Fruit fly (Drosophila melanogaster) whole organism, embryonic: Measurements from ENCODE around the gene Cpr30B.

Source experiments
- Adf1 ChIP-seq: fragments of 200-800 bp; sonication (Bioruptor generic); IDR thresholded peaks from 2 replicates; pipeline ENCODE4 v1.3.6; 2022; ENCODE audit warnings: missing biosample characterization, missing genetic modification characterization
- Atf6 ChIP-seq: fragments of 200-800 bp; sonication (Bioruptor generic); IDR thresholded peaks from 2 replicates; pipeline ENCODE4 v1.3.6; 2022; ENCODE audit warnings: missing biosample characterization, missing genetic modification characterization
- CG1024 ChIP-seq: fragments of 200-800 bp; sonication (Bioruptor generic); IDR thresholded peaks from 2 replicates; pipeline ENCODE4 v1.3.6; 2022; ENCODE audit warnings: missing biosample characterization, missing genetic modification characterization
- CG10274 ChIP-seq: fragments of 200-800 bp; sonication (Bioruptor generic); optimal IDR thresholded peaks from 3 replicates; lab custom pipeline; 2017; ENCODE audit warnings: missing biosample characterization, mild to moderate bottlenecking, missing genetic modification characterization
- CG10462 ChIP-seq: fragments of 200-800 bp; sonication (Bioruptor generic); optimal IDR thresholded peaks from 2 replicates; lab custom pipeline; 2016; ENCODE audit warnings: missing biosample characterization, missing genetic modification characterization
- CG11398 ChIP-seq: fragments of 200-800 bp; sonication (Bioruptor generic); optimal IDR thresholded peaks from 2 replicates; lab custom pipeline; 2016; ENCODE audit warnings: missing biosample characterization, missing genetic modification characterization
- CG11696 ChIP-seq: fragments of 200-800 bp; sonication (Bioruptor generic); IDR thresholded peaks from 2 replicates; pipeline ENCODE4 v1.3.6; 2022; ENCODE audit warnings: missing biosample characterization, missing genetic modification characterization
- CG12071 ChIP-seq: fragments of 200-800 bp; sonication (Bioruptor generic); optimal IDR thresholded peaks from 3 replicates; lab custom pipeline; 2018; ENCODE audit warnings: missing biosample characterization, mild to moderate bottlenecking, missing genetic modification characterization
- CG1233 ChIP-seq: fragments of 200-800 bp; sonication (Bioruptor generic); optimal IDR thresholded peaks from 4 replicates; lab custom pipeline; 2018; ENCODE audit warnings: missing biosample characterization, mild to moderate bottlenecking, missing genetic modification characterization
- CG12391 ChIP-seq: fragments of 200-800 bp; sonication (Bioruptor generic); optimal IDR thresholded peaks from 3 replicates; lab custom pipeline; 2018; ENCODE audit warnings: missing biosample characterization, mild to moderate bottlenecking, missing genetic modification characterization, moderate library complexity
- CG13287 ChIP-seq: fragments of 200-800 bp; sonication (Bioruptor generic); IDR thresholded peaks from 2 replicates; pipeline ENCODE4 v1.3.6; 2022; ENCODE audit warnings: missing biosample characterization, missing genetic modification characterization; ENCODE audit not compliant: partially characterized antibody
- CG17612 ChIP-seq: fragments of 200-800 bp; sonication (Bioruptor generic); IDR thresholded peaks from 2 replicates; pipeline ENCODE4 v1.3.6; 2022; ENCODE audit warnings: missing biosample characterization, missing genetic modification characterization
- CG17802 ChIP-seq: fragments of 200-800 bp; sonication (Bioruptor generic); optimal IDR thresholded peaks from 2 replicates; lab custom pipeline; 2018; ENCODE audit warnings: missing biosample characterization, mild to moderate bottlenecking, missing genetic modification characterization, moderate library complexity
- CG2116 ChIP-seq: fragments of 200-800 bp; sonication (Bioruptor generic); optimal IDR thresholded peaks from 3 replicates; lab custom pipeline; 2018; ENCODE audit warnings: missing biosample characterization, mild to moderate bottlenecking, missing genetic modification characterization
- CG30020 ChIP-seq: fragments of 200-800 bp; optimal IDR thresholded peaks from 2 replicates; lab custom pipeline; 2019; ENCODE audit warnings: missing biosample characterization, mild to moderate bottlenecking, missing genetic modification characterization, moderate library complexity
- CG30431 ChIP-seq: fragments of 200-800 bp; sonication (Bioruptor generic); optimal IDR thresholded peaks from 2 replicates; lab custom pipeline; 2017; ENCODE audit warnings: missing biosample characterization, missing genetic modification characterization
- CG3847 ChIP-seq: fragments of 200-800 bp; sonication (Bioruptor generic); IDR thresholded peaks from 2 replicates; pipeline ENCODE4 v1.3.6; 2022; ENCODE audit warnings: missing biosample characterization, missing genetic modification characterization
- CG7372 ChIP-seq: fragments of 200-800 bp; sonication (Bioruptor generic); IDR thresholded peaks from 2 replicates; pipeline ENCODE4 v1.3.6; 2022; ENCODE audit warnings: missing biosample characterization, missing genetic modification characterization
- CG8290 ChIP-seq, 3 experiments: fragments of 200-800 bp; sonication (Bioruptor generic); optimal IDR thresholded peaks; 2 replicates each; lab custom pipeline; 2016 to 2019; ENCODE audit warnings: missing biosample characterization in 3 of 3, missing genetic modification characterization in 3 of 3, mild to moderate bottlenecking in 2 of 3, moderate library complexity in 1 of 3
- CG8944 ChIP-seq: fragments of 200-800 bp; sonication (Bioruptor generic); optimal IDR thresholded peaks from 3 replicates; lab custom pipeline; 2016; ENCODE audit warnings: missing biosample characterization, missing genetic modification characterization
- Ets97D ChIP-seq: fragments of 200-800 bp; sonication (Bioruptor generic); optimal IDR thresholded peaks from 3 replicates; lab custom pipeline; 2016; ENCODE audit warnings: missing biosample characterization, missing genetic modification characterization
- Fer3 ChIP-seq: fragments of 200-800 bp; sonication (Bioruptor generic); optimal IDR thresholded peaks from 2 replicates; lab custom pipeline; 2018; ENCODE audit warnings: missing biosample characterization, mild to moderate bottlenecking, missing genetic modification characterization, moderate library complexity
- HmgZ ChIP-seq: fragments of 200-800 bp; sonication (Bioruptor generic); optimal IDR thresholded peaks from 2 replicates; lab custom pipeline; 2018; ENCODE audit warnings: missing biosample characterization, mild to moderate bottlenecking, missing genetic modification characterization
- NC2α ChIP-seq: fragments of 200-800 bp; sonication (Bioruptor generic); optimal IDR thresholded peaks from 2 replicates; lab custom pipeline; 2016; ENCODE audit warnings: missing biosample characterization, missing genetic modification characterization
- Usf ChIP-seq: fragments of 200-800 bp; sonication (Bioruptor generic); optimal IDR thresholded peaks from 2 replicates; lab custom pipeline; 2017; ENCODE audit warnings: missing genotype, missing biosample characterization, missing genetic modification characterization
- ara ChIP-seq: fragments of 200-800 bp; sonication (Bioruptor generic); IDR thresholded peaks from 2 replicates; pipeline ENCODE4 v1.3.6; 2022; ENCODE audit warnings: missing biosample characterization, missing genetic modification characterization
- az2 ChIP-seq: fragments of 200-800 bp; sonication (Bioruptor generic); optimal IDR thresholded peaks from 3 replicates; lab custom pipeline; 2016; ENCODE audit warnings: missing biosample characterization, missing genetic modification characterization
- br ChIP-seq: fragments of >200 bp; optimal IDR thresholded peaks from 2 replicates; lab custom pipeline; 2017
- cato ChIP-seq: fragments of 200-800 bp; sonication (Bioruptor generic); optimal IDR thresholded peaks from 2 replicates; lab custom pipeline; 2016; ENCODE audit warnings: missing biosample characterization, missing genetic modification characterization, borderline replicate concordance
- caup ChIP-seq: fragments of 200-800 bp; sonication (Bioruptor generic); optimal IDR thresholded peaks from 3 replicates; lab custom pipeline; 2017; ENCODE audit warnings: missing biosample characterization, mild to moderate bottlenecking, missing genetic modification characterization, moderate library complexity; ENCODE audit not compliant: severe bottlenecking
- cg ChIP-seq: fragments of 200-800 bp; sonication (Bioruptor generic); optimal IDR thresholded peaks from 3 replicates; lab custom pipeline; 2019; ENCODE audit warnings: missing biosample characterization, mild to moderate bottlenecking, missing genetic modification characterization, moderate library complexity
- chif ChIP-seq, 2 experiments: fragments of 200-800 bp; sonication (Bioruptor generic); optimal IDR thresholded peaks; 3 replicates each; lab custom pipeline; 2016; ENCODE audit warnings: missing biosample characterization in 2 of 2, missing genetic modification characterization in 2 of 2
- chn ChIP-seq: fragments of 200-800 bp; sonication (Bioruptor generic); optimal IDR thresholded peaks from 2 replicates; lab custom pipeline; 2016; ENCODE audit warnings: missing biosample characterization, missing genetic modification characterization
- croc ChIP-seq: fragments of 200-800 bp; sonication (Bioruptor generic); conservative IDR thresholded peaks from 3 replicates; pipeline ENCODE4 v1.3.6; 2022; ENCODE audit warnings: missing biosample characterization, missing genetic modification characterization
- dmrt99B ChIP-seq: fragments of 200-800 bp; sonication (Bioruptor generic); optimal IDR thresholded peaks from 2 replicates; lab custom pipeline; 2018; ENCODE audit warnings: missing biosample characterization, mild to moderate bottlenecking, missing genetic modification characterization, moderate library complexity
- dysf ChIP-seq: fragments of 200-800 bp; sonication (Bioruptor generic); IDR thresholded peaks from 3 replicates; pipeline ENCODE4 v1.3.6; 2022; ENCODE audit warnings: missing biosample characterization, missing genetic modification characterization
- exex ChIP-seq: fragments of 200-800 bp; sonication (Bioruptor generic); optimal IDR thresholded peaks from 4 replicates; lab custom pipeline; 2018; ENCODE audit warnings: missing biosample characterization, mild to moderate bottlenecking, missing genetic modification characterization, moderate library complexity
- ftz-f1 ChIP-seq: fragments of 200-800 bp; sonication (Bioruptor generic); optimal IDR thresholded peaks from 2 replicates; lab custom pipeline; 2016; ENCODE audit warnings: missing biosample characterization, missing genetic modification characterization
- jigr1 ChIP-seq: fragments of 200-800 bp; sonication (Bioruptor generic); IDR thresholded peaks from 3 replicates; pipeline ENCODE4 v1.3.6; 2022; ENCODE audit warnings: missing biosample characterization, missing genetic modification characterization
- lab ChIP-seq: fragments of 200-800 bp; sonication (Bioruptor generic); optimal IDR thresholded peaks from 3 replicates; lab custom pipeline; 2017; ENCODE audit warnings: missing biosample characterization, missing genetic modification characterization, mild to moderate bottlenecking, moderate library complexity, missing genetic modification reagents
- nau ChIP-seq: fragments of 200-800 bp; sonication (Bioruptor generic); optimal IDR thresholded peaks from 3 replicates; lab custom pipeline; 2017; ENCODE audit warnings: missing biosample characterization, mild to moderate bottlenecking, missing genetic modification characterization, missing genetic modification reagents
- ro ChIP-seq: fragments of 200-800 bp; sonication (Bioruptor generic); IDR thresholded peaks from 2 replicates; pipeline ENCODE4 v1.3.6; 2022; ENCODE audit warnings: missing biosample characterization, missing genetic modification characterization
- schlank ChIP-seq: fragments of 200-800 bp; sonication (Bioruptor generic); optimal IDR thresholded peaks from 2 replicates; lab custom pipeline; 2018; ENCODE audit warnings: missing biosample characterization, mild to moderate bottlenecking, missing genetic modification characterization
- seq ChIP-seq: fragments of 200-800 bp; sonication (Bioruptor generic); IDR thresholded peaks from 2 replicates; pipeline ENCODE4 v1.3.6; 2022; ENCODE audit warnings: missing biosample characterization, missing genetic modification characterization
- ssp ChIP-seq: fragments of 200-800 bp; sonication (Bioruptor generic); IDR thresholded peaks from 2 replicates; pipeline ENCODE4 v1.3.6; 2022; ENCODE audit warnings: missing biosample characterization, missing genetic modification characterization
- stc ChIP-seq: fragments of 200-800 bp; sonication (Bioruptor generic); IDR thresholded peaks from 2 replicates; pipeline ENCODE4 v1.3.6; 2022; ENCODE audit warnings: missing biosample characterization, missing genetic modification characterization
- tap ChIP-seq: fragments of 200-800 bp; optimal IDR thresholded peaks from 3 replicates; lab custom pipeline; 2019; ENCODE audit warnings: missing biosample characterization, mild to moderate bottlenecking, missing genetic modification characterization, moderate library complexity
- usp ChIP-seq: fragments of >200 bp; optimal IDR thresholded peaks from 2 replicates; lab custom pipeline; 2017; ENCODE audit warnings: missing biosample characterization, missing genetic modification characterization
- vfl ChIP-seq: fragments of 200-800 bp; sonication (Bioruptor generic); optimal IDR thresholded peaks from 2 replicates; lab custom pipeline; 2016; ENCODE audit warnings: missing biosample characterization, missing genetic modification characterization
- wek ChIP-seq: fragments of 200-800 bp; sonication (Bioruptor generic); optimal IDR thresholded peaks from 3 replicates; lab custom pipeline; 2018; ENCODE audit warnings: missing biosample characterization, mild to moderate bottlenecking, missing genetic modification characterization, moderate library complexity

Cpr30B gene

dm6 chr2L:9502786-9503443 is 39.8 kb upstream of the Cpr30B start (continued):
- TF ChIP-seq CG1024 (GFP tag; lab: Robert Waterston, UW) (peak; percentile 71), CG7372 (GFP tag; lab: Robert Waterston, UW) (peak; percentile 70), Fer3 (peak; percentile 59), CG3847 (GFP tag; lab: Robert Waterston, UW) (peak; percentile 61; the same call in 1 of the 2 replicates), dysf (GFP tag; lab: Robert Waterston, UW) (peak; percentile 89; the same call in 2 of the 3 replicates), caup (GFP tag; lab: Kevin White, UChicago) (peak; percentile 35), CG17802 (tag; lab: Kevin White, UChicago) (no peak), CG12071 (GFP tag; lab: Kevin White, UChicago) (no peak), jigr1 (GFP tag; lab: Robert Waterston, UW) (peak; percentile 30; the same call in 1 of the 3 replicates), nau (GFP tag; lab: Kevin White, UChicago) (no peak), CG1233 (GFP tag; lab: Kevin White, UChicago) (peak; percentile 22), CG10462 (peak; percentile 49), CG2116 (GFP tag; lab: Kevin White, UChicago) (peak; percentile 10), ro (GFP tag; lab: Robert Waterston, UW) (0 out of 2 replicates have a peak, but pooled peaks have one; percentile 23), CG10274 (GFP tag; lab: Kevin White, UChicago) (peak; percentile 26), CG30020 (tag; lab: Kevin White, UChicago) (no peak), exex (tag; lab: Kevin White, UChicago) (peak; percentile 5), az2 (GFP tag; lab: Kevin White, UChicago) (peak; percentile 71), NC2α (GFP tag; lab: Kevin White, UChicago) (no peak), br (lab: Kevin White, UChicago) (no peak), schlank (no peak), CG8944 (GFP tag; lab: Kevin White, UChicago) (peak; percentile 9), CG30431 (GFP tag; lab: Kevin White, UChicago) (peak; percentile 19), Atf6 (GFP tag; lab: Robert Waterston, UW) (peak; percentile 75), CG11696 (GFP tag; lab: Robert Waterston, UW) (peak; percentile 62), tap (tag; lab: Kevin White, UChicago) (peak; percentile 32), CG12391 (peak; percentile 79), cato (GFP tag; lab: Kevin White, UChicago) (peak; percentile 23), wek (no peak), Usf (GFP tag; lab: Kevin White, UChicago) (peak; percentile 24), stc (GFP tag; lab: Robert Waterston, UW) (peak; percentile 80), chn (peak; percentile 30), lab (peak; percentile 69), vfl (GFP tag; lab: Kevin White, UChicago) (no peak), chif (GFP tag; optimal IDR thresholded peaks at IDR 0.05; lab: Kevin White, UChicago) (peak; percentile 41 to 48), seq (GFP tag; lab: Robert Waterston, UW) (peak; percentile 83), croc (GFP tag; lab: Robert Waterston, UW) (peak; percentile 49; the same call in 2 of the 3 replicates), HmgZ (tag; lab: Kevin White, UChicago) (peak; percentile 32), CG17612 (GFP tag; lab: Robert Waterston, UW) (peak; percentile 46; the same call in 1 of the 2 replicates), dmrt99B (tag; lab: Kevin White, UChicago) (peak; percentile 76), CG13287 (GFP tag; lab: Robert Waterston, UW) (no peak; the same call in 1 of the 2 replicates), usp (GFP tag; lab: Kevin White, UChicago) (no peak), ssp (GFP tag; lab: Robert Waterston, UW) (no peak), Ets97D (no peak), cg (GFP tag; lab: Kevin White, UChicago) (no peak), Adf1 (peak; percentile 36), ftz-f1 (GFP tag; lab: Kevin White, UChicago) (peak; percentile 86), ara (peak; percentile 72), CG11398 (GFP tag; lab: Kevin White, UChicago) (no peak), CG8290 (GFP tag; optimal IDR thresholded peaks at IDR 0.05; lab: Kevin White, UChicago) (no peak), CG8290 (tag; optimal IDR thresholded peaks at IDR 0.05; lab: Kevin White, UChicago) (no peak)
